Fruit fly (Drosophila melanogaster): ENCODE results near the gene CG43638.

- no peak for TF ChIP-seq insv (optimal IDR thresholded peaks at IDR 0.05)
- TF ChIP-seq psq (optimal IDR thresholded peaks at IDR 0.05), result no peak
- no peak for TF ChIP-seq Myc (optimal IDR thresholded peaks at IDR 0.05)
- no peak for TF ChIP-seq ttk (optimal IDR thresholded peaks at IDR 0.05)
- TF ChIP-seq h (optimal IDR thresholded peaks at IDR 0.05), result no peak
- TF ChIP-seq Sin3A (optimal IDR thresholded peaks at IDR 0.05), result no peak
These were observed 5.3 kb upstream of the CG43638 start for dm6 chr3L:12039084-12039483.

Measured in Kc167 (cell line).